Worm (Caenorhabditis elegans) whole organism, midembryonic: Measurements from ENCODE around the gene nhr-68.

ENCODE experiments used
- T22C8.4 ChIP-seq: fragments of 200-800 bp; sonication (Bioruptor generic); IDR thresholded peaks from 2 replicates; pipeline ENCODE4 v1.3.6; 2022; ENCODE audit warnings: missing genetic modification characterization, missing compliant biosample characterization
- cog-1 ChIP-seq: sonication (generic microtip); optimal IDR thresholded peaks from 2 replicates; lab custom pipeline; 2016; ENCODE audit warnings: missing genetic modification characterization, missing compliant biosample characterization
- flt-1 ChIP-seq: fragments of 200-800 bp; sonication (Bioruptor generic); IDR thresholded peaks from 2 replicates; pipeline ENCODE4 v1.3.6; 2022; ENCODE audit warnings: missing genetic modification characterization, missing compliant biosample characterization
- klf-2 ChIP-seq: fragments of 200-800 bp; sonication (Bioruptor generic); conservative IDR thresholded peaks from 2 replicates; pipeline ENCODE4 v1.3.6; 2022; ENCODE audit warnings: missing genetic modification reagents, missing genetic modification characterization, missing compliant biosample characterization
- med-1 ChIP-seq: sonication (generic microtip); optimal IDR thresholded peaks from 2 replicates; lab custom pipeline; 2017; ENCODE audit warnings: missing genetic modification characterization, mild to moderate bottlenecking, missing compliant biosample characterization, antibody characterized with exemption, missing genetic modification reagents; ENCODE audit not compliant: insufficient read depth
- ref-1 ChIP-seq: fragments of 200-800 bp; sonication (Bioruptor generic); conservative IDR thresholded peaks from 2 replicates; pipeline ENCODE4 v1.3.6; 2022; ENCODE audit warnings: missing genetic modification reagents, missing genetic modification characterization, missing compliant biosample characterization
- tab-1 ChIP-seq: fragments of 200-800 bp; sonication (Bioruptor generic); IDR thresholded peaks from 2 replicates; pipeline ENCODE4 v1.3.6; 2022; ENCODE audit warnings: missing genetic modification characterization, missing compliant biosample characterization
- ztf-23 ChIP-seq: fragments of 200-800 bp; sonication (Bioruptor generic); IDR thresholded peaks from 2 replicates; pipeline ENCODE4 v1.3.6; 2022; ENCODE audit warnings: missing genetic modification reagents, missing genetic modification characterization, missing compliant biosample characterization
- ztf-29 ChIP-seq: fragments of 200-800 bp; sonication (Bioruptor generic); IDR thresholded peaks from 2 replicates; pipeline ENCODE4 v1.3.6; 2022; ENCODE audit warnings: missing genetic modification reagents, missing genetic modification characterization, missing compliant biosample characterization

ce11 chrV:11580826-11581225 is 7.6 kb downstream of the nhr-68 start, which contains the start of gene srx-90:
- TF ChIP-seq cog-1 (tag; lab: Kevin White, UChicago), result no peak
- no peak for TF ChIP-seq ztf-23 (GFP tag; lab: Robert Waterston, UW)
- TF ChIP-seq T22C8.4 (GFP tag; lab: Robert Waterston, UW), result no peak
- TF ChIP-seq flt-1 (GFP tag; lab: Robert Waterston, UW), result no peak
- no peak for TF ChIP-seq ref-1 (GFP tag; lab: Robert Waterston, UW)
- no peak for TF ChIP-seq klf-2 (GFP tag; lab: Robert Waterston, UW)
- no peak for TF ChIP-seq tab-1
- no peak for TF ChIP-seq med-1 (GFP tag; lab: Kevin White, UChicago)
- TF ChIP-seq ztf-29 (GFP tag; lab: Robert Waterston, UW), result no peak
